Fruit fly (Drosophila melanogaster) whole organism, embryonic: Measurements from ENCODE around the gene CG15717.

ENCODE experiments used
- Adf1 ChIP-seq: fragments of 200-800 bp; sonication (Bioruptor generic); IDR thresholded peaks from 2 replicates; pipeline ENCODE4 v1.3.6; 2022; ENCODE audit warnings: missing biosample characterization, missing genetic modification characterization
- Atf-2 ChIP-seq: fragments of 200-800 bp; sonication (Bioruptor generic); optimal IDR thresholded peaks from 2 replicates; lab custom pipeline; 2016; ENCODE audit warnings: missing biosample characterization, missing genetic modification characterization
- BEAF-32 ChIP-seq: fragments of 200-800 bp; sonication (Bioruptor generic); optimal IDR thresholded peaks from 3 replicates; lab custom pipeline; 2017; ENCODE audit warnings: missing biosample characterization, missing genetic modification characterization, mild to moderate bottlenecking, moderate library complexity, missing genetic modification reagents
- Blimp-1 ChIP-seq: fragments of 200-800 bp; sonication (Bioruptor generic); optimal IDR thresholded peaks from 3 replicates; lab custom pipeline; 2018; ENCODE audit warnings: missing biosample characterization, missing genetic modification characterization, mild to moderate bottlenecking, moderate library complexity, missing genetic modification reagents
- CG10209 ChIP-seq: fragments of 200-800 bp; sonication (Bioruptor generic); optimal IDR thresholded peaks from 3 replicates; lab custom pipeline; 2017; ENCODE audit warnings: missing biosample characterization, mild to moderate bottlenecking, missing genetic modification characterization, missing genetic modification reagents
- CG11560 ChIP-seq: fragments of 200-800 bp; sonication (Bioruptor generic); IDR thresholded peaks from 3 replicates; pipeline ENCODE4 v1.3.6; 2022; ENCODE audit warnings: missing biosample characterization, missing genetic modification characterization
- CG11723 ChIP-seq: fragments of 200-800 bp; sonication (Bioruptor generic); optimal IDR thresholded peaks from 2 replicates; lab custom pipeline; 2017; ENCODE audit warnings: missing biosample characterization, mild to moderate bottlenecking, missing genetic modification characterization
- CG12155 ChIP-seq: fragments of 200-800 bp; sonication (Bioruptor generic); optimal IDR thresholded peaks from 3 replicates; lab custom pipeline; 2016; ENCODE audit warnings: missing biosample characterization, missing genetic modification characterization
- CG1233 ChIP-seq: fragments of 200-800 bp; sonication (Bioruptor generic); optimal IDR thresholded peaks from 4 replicates; lab custom pipeline; 2018; ENCODE audit warnings: missing biosample characterization, mild to moderate bottlenecking, missing genetic modification characterization
- CG1529 ChIP-seq: fragments of 200-800 bp; sonication (Bioruptor generic); optimal IDR thresholded peaks from 3 replicates; lab custom pipeline; 2018; ENCODE audit warnings: missing biosample characterization, missing genetic modification characterization
- CG16779 ChIP-seq: fragments of 200-800 bp; sonication (Bioruptor generic); IDR thresholded peaks from 2 replicates; pipeline ENCODE4 v1.3.6; 2022; ENCODE audit warnings: missing biosample characterization, missing genetic modification characterization
- CG30403 ChIP-seq: fragments of 200-800 bp; sonication (Bioruptor generic); optimal IDR thresholded peaks from 3 replicates; lab custom pipeline; 2016; ENCODE audit warnings: missing biosample characterization, missing genetic modification characterization
- CG4617 ChIP-seq: fragments of 200-800 bp; sonication (Bioruptor generic); optimal IDR thresholded peaks from 3 replicates; lab custom pipeline; 2016; ENCODE audit warnings: missing biosample characterization, missing genetic modification characterization, borderline replicate concordance
- CG7928 ChIP-seq: fragments of 200-800 bp; sonication (Bioruptor generic); optimal IDR thresholded peaks from 2 replicates; lab custom pipeline; 2017; ENCODE audit warnings: missing biosample characterization, mild to moderate bottlenecking, missing genetic modification characterization
- CG8290 ChIP-seq, 3 experiments: fragments of 200-800 bp; sonication (Bioruptor generic); optimal IDR thresholded peaks; 2 replicates each; lab custom pipeline; 2016 to 2019; ENCODE audit warnings: missing biosample characterization in 3 of 3, missing genetic modification characterization in 3 of 3, mild to moderate bottlenecking in 2 of 3, moderate library complexity in 1 of 3
- CG8478 ChIP-seq: fragments of >200 bp; optimal IDR thresholded peaks from 2 replicates; lab custom pipeline; 2018
- Chrac-16 ChIP-seq: fragments of 200-800 bp; sonication (Bioruptor generic); optimal IDR thresholded peaks from 3 replicates; lab custom pipeline; 2016; ENCODE audit warnings: missing biosample characterization, missing genetic modification characterization
- D19B ChIP-seq: fragments of 200-800 bp; sonication (Bioruptor generic); optimal IDR thresholded peaks from 2 replicates; lab custom pipeline; 2017; ENCODE audit warnings: missing biosample characterization, mild to moderate bottlenecking, missing genetic modification characterization
- Eip74EF ChIP-seq, 2 experiments: fragments of 200-800 bp in 1 of 2; fragments of >200 bp in 1 of 2; sonication (Bioruptor generic) in 1 of 2; optimal IDR thresholded peaks; 2 replicates each; lab custom pipeline; 2017 to 2019; ENCODE audit warnings: missing biosample characterization in 2 of 2, missing genetic modification characterization in 2 of 2, mild to moderate bottlenecking in 1 of 2, moderate library complexity in 1 of 2
- H2.0 ChIP-seq: fragments of 200-800 bp; sonication (Bioruptor generic); IDR thresholded peaks from 2 replicates; pipeline ENCODE4 v1.3.6; 2022; ENCODE audit warnings: missing biosample characterization, missing genetic modification characterization
- HLH54F ChIP-seq: fragments of 200-800 bp; sonication (Bioruptor generic); optimal IDR thresholded peaks from 3 replicates; lab custom pipeline; 2016; ENCODE audit warnings: missing biosample characterization, missing genetic modification characterization
- HmgD ChIP-seq: fragments of 200-800 bp; sonication (Bioruptor generic); optimal IDR thresholded peaks from 3 replicates; lab custom pipeline; 2016; ENCODE audit warnings: missing biosample characterization, missing genetic modification characterization
- Hmr ChIP-seq: fragments of 200-800 bp; sonication (Bioruptor generic); optimal IDR thresholded peaks from 3 replicates; lab custom pipeline; 2017; ENCODE audit warnings: mild to moderate bottlenecking, missing biosample characterization, missing genetic modification reagents, missing genetic modification characterization
- MBD-R2 ChIP-seq: fragments of 200-800 bp; sonication (Bioruptor generic); IDR thresholded peaks from 2 replicates; pipeline ENCODE4 v1.3.6; 2022; ENCODE audit warnings: missing biosample characterization, missing genetic modification characterization
- Ravus ChIP-seq: fragments of 200-800 bp; sonication (Bioruptor generic); IDR thresholded peaks from 2 replicates; pipeline ENCODE4 v1.3.6; 2022; ENCODE audit warnings: missing biosample characterization, missing genetic modification characterization
- Six4 ChIP-seq: fragments of 200-800 bp; sonication (Bioruptor generic); optimal IDR thresholded peaks from 2 replicates; lab custom pipeline; 2016; ENCODE audit warnings: missing biosample characterization, missing genetic modification characterization
- Trl ChIP-seq, 3 experiments: fragments of >200 bp in 2 of 3; fragments of 200-800 bp in 1 of 3; sonication (Bioruptor generic) in 1 of 3; optimal IDR thresholded peaks; 2 replicates in 1 of 3; 3 replicates in 2 of 3; lab custom pipeline; 2016 to 2017; ENCODE audit warnings: missing biosample characterization in 1 of 3, missing genetic modification characterization in 1 of 3
- Usf ChIP-seq: fragments of 200-800 bp; sonication (Bioruptor generic); optimal IDR thresholded peaks from 2 replicates; lab custom pipeline; 2017; ENCODE audit warnings: missing genotype, missing biosample characterization, missing genetic modification characterization
- Vsx1 ChIP-seq: fragments of 200-800 bp; sonication (Bioruptor generic); optimal IDR thresholded peaks from 2 replicates; lab custom pipeline; 2017; ENCODE audit warnings: missing biosample characterization, mild to moderate bottlenecking, missing genetic modification characterization, missing genetic modification reagents
- ab ChIP-seq: fragments of 200-800 bp; sonication (Bioruptor generic); optimal IDR thresholded peaks from 2 replicates; lab custom pipeline; 2016; ENCODE audit warnings: missing biosample characterization, missing genetic modification characterization
- bsh ChIP-seq, 2 experiments: fragments of 200-800 bp; sonication (Bioruptor generic); optimal IDR thresholded peaks; 2 replicates each; lab custom pipeline; 2017 to 2018; ENCODE audit warnings: mild to moderate bottlenecking in 2 of 2, missing biosample characterization in 2 of 2, missing genetic modification characterization in 2 of 2, moderate library complexity in 1 of 2
- chinmo ChIP-seq: fragments of 200-800 bp; sonication (Bioruptor generic); IDR thresholded peaks from 4 replicates; pipeline ENCODE4 v1.3.6; 2022; ENCODE audit warnings: missing biosample characterization, missing genetic modification characterization; ENCODE audit not compliant: partially characterized antibody
- ci ChIP-seq: fragments of 200-800 bp; sonication (Bioruptor generic); IDR thresholded peaks from 3 replicates; pipeline ENCODE4 v1.3.6; 2022; ENCODE audit warnings: missing biosample characterization, missing genetic modification characterization
- crol ChIP-seq: fragments of 200-800 bp; sonication (Bioruptor generic); IDR thresholded peaks from 2 replicates; pipeline ENCODE4 v1.3.6; 2022; ENCODE audit warnings: missing biosample characterization, missing genetic modification characterization
- dmrt99B ChIP-seq: fragments of 200-800 bp; sonication (Bioruptor generic); optimal IDR thresholded peaks from 2 replicates; lab custom pipeline; 2018; ENCODE audit warnings: missing biosample characterization, mild to moderate bottlenecking, missing genetic modification characterization, moderate library complexity
- dysf ChIP-seq: fragments of 200-800 bp; sonication (Bioruptor generic); IDR thresholded peaks from 3 replicates; pipeline ENCODE4 v1.3.6; 2022; ENCODE audit warnings: missing biosample characterization, missing genetic modification characterization
- fd3F ChIP-seq: fragments of 200-800 bp; sonication (Bioruptor generic); optimal IDR thresholded peaks from 2 replicates; lab custom pipeline; 2018; ENCODE audit warnings: missing biosample characterization, mild to moderate bottlenecking, missing genetic modification characterization, moderate library complexity
- fd64A ChIP-seq: fragments of 200-800 bp; sonication (Bioruptor generic); optimal IDR thresholded peaks from 3 replicates; lab custom pipeline; 2018; ENCODE audit warnings: missing biosample characterization, mild to moderate bottlenecking, missing genetic modification characterization
- gce ChIP-seq: fragments of 200-800 bp; sonication (Bioruptor generic); IDR thresholded peaks from 3 replicates; pipeline ENCODE4 v1.3.6; 2022; ENCODE audit warnings: missing biosample characterization, missing genetic modification characterization
- gem ChIP-seq: fragments of 200-800 bp; sonication (Bioruptor generic); optimal IDR thresholded peaks from 2 replicates; lab custom pipeline; 2019; ENCODE audit warnings: missing biosample characterization, mild to moderate bottlenecking, missing genetic modification characterization, moderate library complexity
- knrl ChIP-seq: fragments of 200-800 bp; sonication (Bioruptor generic); IDR thresholded peaks from 3 replicates; pipeline ENCODE4 v1.3.6; 2022; ENCODE audit warnings: missing biosample characterization, missing genetic modification characterization; ENCODE audit not compliant: partially characterized antibody
- lilli ChIP-seq: fragments of 200-800 bp; sonication (Bioruptor generic); optimal IDR thresholded peaks from 3 replicates; lab custom pipeline; 2016; ENCODE audit warnings: missing biosample characterization, missing genetic modification characterization
- lmd ChIP-seq: fragments of 200-800 bp; sonication (Bioruptor generic); IDR thresholded peaks from 2 replicates; pipeline ENCODE4 v1.3.6; 2022; ENCODE audit warnings: missing biosample characterization, missing genetic modification characterization
- p53 ChIP-seq: fragments of 200-800 bp; sonication (Bioruptor generic); optimal IDR thresholded peaks from 2 replicates; lab custom pipeline; 2016; ENCODE audit warnings: missing biosample characterization, missing genetic modification characterization
- row ChIP-seq: fragments of 200-800 bp; sonication (Bioruptor generic); IDR thresholded peaks from 3 replicates; pipeline ENCODE4 v1.3.6; 2022; ENCODE audit warnings: missing biosample characterization, missing genetic modification characterization
- sc ChIP-seq, 3 experiments: fragments of >200 bp in 2 of 3; fragments of 200-800 bp in 1 of 3; sonication (Bioruptor generic) in 1 of 3; optimal IDR thresholded peaks; 2 replicates in 2 of 3; 3 replicates in 1 of 3; lab custom pipeline; 2017; ENCODE audit warnings: mild to moderate bottlenecking in 1 of 3, missing biosample characterization in 1 of 3, missing genetic modification characterization in 1 of 3, missing genetic modification reagents in 1 of 3
- schlank ChIP-seq: fragments of 200-800 bp; sonication (Bioruptor generic); optimal IDR thresholded peaks from 2 replicates; lab custom pipeline; 2018; ENCODE audit warnings: missing biosample characterization, mild to moderate bottlenecking, missing genetic modification characterization
- zen2 ChIP-seq: fragments of 200-800 bp; sonication (Bioruptor generic); IDR thresholded peaks from 3 replicates; pipeline ENCODE4 v1.3.6; 2022; ENCODE audit warnings: missing biosample characterization, missing genetic modification characterization; ENCODE audit not compliant: partially characterized antibody

The CG15717 gene

DNA sequence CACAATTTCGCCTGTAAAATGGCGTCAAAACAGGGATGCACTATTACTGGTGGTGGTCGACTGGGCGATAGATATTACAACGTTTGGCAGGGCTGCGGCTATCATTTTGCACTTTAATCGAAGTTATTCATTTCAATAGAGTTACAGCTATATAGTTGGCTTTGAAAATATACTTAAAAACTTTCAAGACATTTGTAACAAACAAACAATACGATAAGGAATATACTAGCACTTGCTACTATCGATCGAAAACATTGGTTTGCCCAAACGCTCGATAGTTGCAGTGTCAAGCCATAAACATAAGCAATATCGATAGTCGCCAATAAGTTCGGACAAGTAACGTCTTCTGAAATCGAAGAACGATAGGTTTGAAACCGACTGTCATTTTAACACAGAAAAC, 30.7 kb downstream of the CG15717 start, which contains the start of the genes Bap60 and CG12096 (continued):
- TF ChIP-seq H2.0 (GFP tag; lab: Robert Waterston, UW) (peak; percentile 30; the same call in 1 of the 2 replicates), Ravus (GFP tag; lab: Robert Waterston, UW) (no peak), lilli (GFP tag; lab: Kevin White, UChicago) (peak; percentile 83), ab (peak; percentile 21), CG10209 (GFP tag; lab: Kevin White, UChicago) (peak; percentile 52), gce (no peak), fd64A (GFP tag; lab: Kevin White, UChicago) (no peak), CG4617 (peak; percentile 68), p53 (GFP tag; lab: Kevin White, UChicago) (peak; percentile 37), CG16779 (GFP tag; lab: Robert Waterston, UW) (no peak), dmrt99B (tag; lab: Kevin White, UChicago) (peak; percentile 67), row (GFP tag; lab: Robert Waterston, UW) (peak; percentile 93), Atf-2 (GFP tag; lab: Kevin White, UChicago) (peak; percentile 56), knrl (GFP tag; lab: Robert Waterston, UW) (peak; percentile 97), CG11723 (peak; percentile 55), HmgD (GFP tag; lab: Kevin White, UChicago) (peak; percentile 84), CG1529 (GFP tag; lab: Kevin White, UChicago) (peak; percentile 21), CG7928 (peak; percentile 98), Adf1 (GFP tag; lab: Robert Waterston, UW) (0 out of 2 replicates have a peak, but pooled peaks have one; percentile 15), Six4 (GFP tag; lab: Kevin White, UChicago) (peak; percentile 39), fd3F (GFP tag; lab: Kevin White, UChicago) (peak; percentile 51), lmd (GFP tag; lab: Robert Waterston, UW) (peak; percentile 68), CG30403 (GFP tag; lab: Kevin White, UChicago) (peak; percentile 82), CG12155 (GFP tag; lab: Kevin White, UChicago) (peak; percentile 73), CG8478 (lab: Kevin White, UChicago) (no peak), bsh (GFP tag; optimal IDR thresholded peaks at IDR 0.05; lab: Kevin White, UChicago) (peak in 1 of 2 experiments; percentile 65), Chrac-16 (GFP tag; lab: Kevin White, UChicago) (peak; percentile 62), schlank (tag; lab: Kevin White, UChicago) (peak; percentile 41), ci (GFP tag; lab: Robert Waterston, UW) (peak; percentile 68; the same call in 2 of the 3 replicates), Trl (optimal IDR thresholded peaks at IDR 0.05; lab: Kevin White, UChicago) (no peak), Trl (GFP tag; optimal IDR thresholded peaks at IDR 0.05; lab: Kevin White, UChicago) (peak; percentile 46), CG1233 (GFP tag; lab: Kevin White, UChicago) (peak; percentile 62), Eip74EF (GFP tag; optimal IDR thresholded peaks at IDR 0.05; lab: Kevin White, UChicago) (no peak), gem (tag; lab: Kevin White, UChicago) (peak; percentile 83), CG11560 (tag; lab: Robert Waterston, UW) (no peak), Usf (GFP tag; lab: Kevin White, UChicago) (peak; percentile 56), sc (optimal IDR thresholded peaks at IDR 0.05; lab: Kevin White, UChicago) (no peak), sc (GFP tag; optimal IDR thresholded peaks at IDR 0.05; lab: Kevin White, UChicago) (no peak), HLH54F (GFP tag; lab: Kevin White, UChicago) (peak; percentile 84), chinmo (GFP tag; lab: Robert Waterston, UW) (peak; percentile 68; the same call in 1 of the 4 replicates), CG8290 (GFP tag; optimal IDR thresholded peaks at IDR 0.05; lab: Kevin White, UChicago) (peak; percentile 49), CG8290 (tag; optimal IDR thresholded peaks at IDR 0.05; lab: Kevin White, UChicago) (peak in 1 of 2 experiments; percentile 55), zen2 (GFP tag; lab: Robert Waterston, UW) (0 out of 3 replicates have a peak, but pooled peaks have one; percentile 59), Hmr (no peak), Vsx1 (no peak), crol (GFP tag; lab: Robert Waterston, UW) (no peak), Blimp-1 (peak; percentile 55), D19B (no peak), MBD-R2 (peak; percentile 79), BEAF-32 (GFP tag; lab: Kevin White, UChicago) (peak; percentile 97), dysf (GFP tag; lab: Robert Waterston, UW) (peak; percentile 75; the same call in 2 of the 3 replicates)
